Fruit fly (Drosophila melanogaster): Measurements from ENCODE around the gene CG10013.

The CG10013 gene

DNA sequence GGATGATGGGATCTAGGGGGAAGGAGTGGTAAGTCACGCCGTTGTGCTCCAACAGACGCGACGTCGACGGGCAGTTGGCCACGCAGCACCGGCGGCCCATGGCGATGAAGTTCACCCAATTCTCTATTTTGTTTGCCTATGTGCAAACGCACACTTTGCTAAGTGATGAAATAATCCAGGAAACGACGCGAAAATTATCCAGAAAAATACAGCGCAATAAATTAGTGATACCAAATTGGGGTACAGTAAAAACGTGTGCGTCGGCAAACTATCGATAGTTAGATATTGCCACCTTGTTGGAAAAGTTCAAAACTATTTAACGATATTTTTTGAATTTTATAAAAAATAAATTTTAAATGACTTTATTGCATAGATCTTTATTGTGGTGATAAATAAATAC is 32.7 kb downstream of the CG10013 start, which contains the start of gene MBD-R2 (continued):
- TF ChIP-seq Max (GFP tag; optimal IDR thresholded peaks at IDR 0.05) (peak; percentile 14), Bgb (GFP tag; IDR thresholded peaks at IDR 0.05; ENCODE audit: partially characterized antibody) (peak; percentile 67), vvl (GFP tag; IDR thresholded peaks at IDR 0.05) (peak; percentile 15; the same call in 1 of the 2 replicates), mld (GFP tag; IDR thresholded peaks at IDR 0.05; ENCODE audit: partially characterized antibody) (0 out of 3 replicates have a peak, but pooled peaks have one; percentile 48), CG15601 (tag; optimal IDR thresholded peaks at IDR 0.05) (no peak), lbe (GFP tag; optimal IDR thresholded peaks at IDR 0.05) (peak; percentile 9), Dp (GFP tag; optimal IDR thresholded peaks at IDR 0.05) (peak; percentile 67), MBD-R2 (GFP tag; IDR thresholded peaks at IDR 0.05) (peak; percentile 82), gcm (GFP tag; optimal IDR thresholded peaks at IDR 0.05) (peak; percentile 1), ap (GFP tag; IDR thresholded peaks at IDR 0.05) (no peak), nmo (GFP tag; optimal IDR thresholded peaks at IDR 0.05) (peak; percentile 23), CG15269 (tag; optimal IDR thresholded peaks at IDR 0.05) (no peak), CG12391 (tag; optimal IDR thresholded peaks at IDR 0.05) (peak; percentile 34), E2f2 (GFP tag; IDR thresholded peaks at IDR 0.05) (peak; percentile 71), Dip2 (GFP tag; IDR thresholded peaks at IDR 0.05) (no peak), CG15514 (GFP tag; optimal IDR thresholded peaks at IDR 0.05) (peak; percentile 47), CG2116 (GFP tag; optimal IDR thresholded peaks at IDR 0.05) (peak; percentile 60), CG6791 (GFP tag; IDR thresholded peaks at IDR 0.05; ENCODE audit: partially characterized antibody) (0 out of 3 replicates have a peak, but pooled peaks have one; percentile 34), trem (tag; optimal IDR thresholded peaks at IDR 0.05) (peak; percentile 63), cwo (GFP tag; optimal IDR thresholded peaks at IDR 0.05) (no peak), sna (GFP tag; IDR thresholded peaks at IDR 0.05; ENCODE audit: partially characterized antibody) (peak; percentile 42; the same call in 1 of the 2 replicates), sug (tag; optimal IDR thresholded peaks at IDR 0.05) (peak; percentile 0), knrl (GFP tag; IDR thresholded peaks at IDR 0.05; ENCODE audit: partially characterized antibody) (peak; percentile 78), tup (GFP tag; optimal IDR thresholded peaks at IDR 0.05) (no peak), CG5245 (GFP tag; optimal IDR thresholded peaks at IDR 0.05) (no peak), Bteb2 (GFP tag; optimal IDR thresholded peaks at IDR 0.05) (no peak), trh (GFP tag; optimal IDR thresholded peaks at IDR 0.05) (no peak), BEAF-32 (GFP tag; optimal IDR thresholded peaks at IDR 0.05) (peak; percentile 82), PHDP (tag; optimal IDR thresholded peaks at IDR 0.05) (peak; percentile 11), dysf (GFP tag; IDR thresholded peaks at IDR 0.05) (no peak), bbx (GFP tag; IDR thresholded peaks at IDR 0.05; ENCODE audit: partially characterized antibody) (peak; percentile 61), CG1603 (tag; optimal IDR thresholded peaks at IDR 0.05) (peak; percentile 39), sens (GFP tag) (peak; percentile 73), HLH4C (GFP tag; IDR thresholded peaks at IDR 0.05; ENCODE audit: partially characterized antibody) (peak; percentile 37; the same call in 2 of the 3 replicates)

DNA sequence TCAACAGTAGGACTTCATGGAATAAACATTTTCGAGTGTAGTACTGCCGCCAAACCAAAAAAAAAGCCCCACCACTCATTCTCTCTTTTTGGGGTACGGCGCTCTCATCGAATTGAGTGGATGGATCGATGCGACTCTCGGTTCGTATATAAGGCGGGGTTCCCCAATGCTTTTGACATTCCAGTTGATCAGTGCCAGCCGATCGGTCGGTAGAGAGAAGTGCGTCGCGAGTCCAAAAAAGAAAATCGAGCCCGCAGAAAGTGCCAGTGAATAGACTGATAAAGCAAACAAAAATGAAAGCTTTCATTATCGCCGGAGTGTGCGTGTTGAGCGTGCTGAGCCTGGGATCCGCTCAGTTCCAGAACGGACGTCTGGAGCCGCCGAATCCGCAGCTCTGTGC is 36.5 kb downstream of the CG10013 start, which contains the start of gene CG4115:
TSS of gene CG4115 (plus strand) at position 172 of the 400 bp plus-strand sequence.
- no peak for TF ChIP-seq hb (GFP tag; IDR thresholded peaks at IDR 0.05; ENCODE audit: partially characterized antibody)
- peak; percentile 13 for TF ChIP-seq CG12769 (tag; optimal IDR thresholded peaks at IDR 0.05)
- peak; percentile 23 for TF ChIP-seq kni (GFP tag; optimal IDR thresholded peaks at IDR 0.05)
- TF ChIP-seq NC2α (GFP tag; optimal IDR thresholded peaks at IDR 0.05), result no peak
- TF ChIP-seq sob (GFP tag; IDR thresholded peaks at IDR 0.05), result no peak
- TF ChIP-seq Jarid2 (GFP tag; optimal IDR thresholded peaks at IDR 0.05), result peak; percentile 40
- TF ChIP-seq HLH54F (GFP tag; optimal IDR thresholded peaks at IDR 0.05), result no peak
- peak; percentile 80 for TF ChIP-seq sd (tag; optimal IDR thresholded peaks at IDR 0.05)
- no peak for TF ChIP-seq CG7357 (GFP tag; IDR thresholded peaks at IDR 0.05)
- peak; percentile 93 for TF ChIP-seq Blimp-1 (GFP tag; optimal IDR thresholded peaks at IDR 0.05)
- no peak for TF ChIP-seq CG18262 (tag; optimal IDR thresholded peaks at IDR 0.05)
- TF ChIP-seq row (GFP tag; IDR thresholded peaks at IDR 0.05), result 0 out of 3 replicates have a peak, but pooled peaks have one; percentile 5
- no peak for TF ChIP-seq Hand (GFP tag; optimal IDR thresholded peaks at IDR 0.05)
- no peak for TF ChIP-seq CG16863 (GFP tag; optimal IDR thresholded peaks at IDR 0.05)
- peak; percentile 16; the same call in 1 of the 2 replicates for TF ChIP-seq Rfx (GFP tag; IDR thresholded peaks at IDR 0.05)
- TF ChIP-seq CG7786 (GFP tag; optimal IDR thresholded peaks at IDR 0.05), result no peak
- TF ChIP-seq CG2116 (GFP tag; optimal IDR thresholded peaks at IDR 0.05), result no peak
